Fruit fly (Drosophila melanogaster) whole organism, pupa: ENCODE measurements around the gene EAChm.

Experiments
- CG10348 ChIP-seq: fragments of 200-800 bp; sonication (Bioruptor generic); IDR thresholded peaks from 2 replicates; pipeline ENCODE4 v1.3.6; 2022; ENCODE audit warnings: missing biosample characterization, missing genetic modification characterization
- CG12605 ChIP-seq: fragments of 200-800 bp; sonication (Bioruptor generic); IDR thresholded peaks from 2 replicates; pipeline ENCODE4 v1.3.6; 2022; ENCODE audit warnings: missing biosample characterization, missing genetic modification characterization
- CG13204 ChIP-seq: fragments of 200-800 bp; sonication (Bioruptor generic); optimal IDR thresholded peaks from 2 replicates; lab custom pipeline; 2018; ENCODE audit warnings: missing biosample characterization, mild to moderate bottlenecking, missing genetic modification characterization, moderate library complexity
- CG15710 ChIP-seq: fragments of 200-800 bp; sonication (Bioruptor generic); optimal IDR thresholded peaks from 2 replicates; lab custom pipeline; 2018; ENCODE audit warnings: missing biosample characterization, mild to moderate bottlenecking, missing genetic modification characterization, moderate library complexity
- CG9948 ChIP-seq: fragments of 200-800 bp; sonication (Bioruptor generic); optimal IDR thresholded peaks from 2 replicates; lab custom pipeline; 2018; ENCODE audit warnings: missing biosample characterization, mild to moderate bottlenecking, missing genetic modification characterization, moderate library complexity
- EcR ChIP-seq: fragments of 200-800 bp; sonication (Bioruptor generic); optimal IDR thresholded peaks from 3 replicates; lab custom pipeline; 2019; ENCODE audit warnings: missing biosample characterization, missing genetic modification characterization, mild to moderate bottlenecking, moderate library complexity, missing genetic modification reagents
- Ets98B ChIP-seq: fragments of 200-800 bp; sonication (Bioruptor generic); IDR thresholded peaks from 2 replicates; pipeline ENCODE4 v1.3.6; 2022; ENCODE audit warnings: missing biosample characterization, missing genetic modification characterization
- Pif1A ChIP-seq: fragments of 200-800 bp; sonication (Bioruptor generic); optimal IDR thresholded peaks from 3 replicates; lab custom pipeline; 2016; ENCODE audit warnings: missing biosample characterization, missing genetic modification characterization
- Pif1B ChIP-seq: fragments of 200-800 bp; sonication (Bioruptor generic); optimal IDR thresholded peaks from 3 replicates; lab custom pipeline; 2016; ENCODE audit warnings: missing biosample characterization, missing genetic modification characterization
- gl ChIP-seq: fragments of 200-800 bp; sonication (Bioruptor generic); optimal IDR thresholded peaks from 2 replicates; lab custom pipeline; 2018; ENCODE audit warnings: missing biosample characterization, mild to moderate bottlenecking, missing genetic modification characterization

- no peak for TF ChIP-seq CG15710 (tag; lab: Kevin White, UChicago)
- TF ChIP-seq Pif1B (GFP tag; lab: Kevin White, UChicago) = no peak
- TF ChIP-seq CG10348 (GFP tag; lab: Robert Waterston, UW) = no peak
- peak; percentile 5 for TF ChIP-seq Pif1A
- no peak for TF ChIP-seq Ets98B (GFP tag; lab: Robert Waterston, UW)
- no peak for TF ChIP-seq CG9948
- TF ChIP-seq CG12605 = no peak
- no peak for TF ChIP-seq EcR (GFP tag; lab: Kevin White, UChicago)
- TF ChIP-seq CG13204 (GFP tag; lab: Kevin White, UChicago) = no peak
- no peak for TF ChIP-seq gl (tag; lab: Kevin White, UChicago)
Measured at dm6 chr3L:15035585-15035984, 19.0 kb upstream of the EAChm start.
